Worm (Caenorhabditis elegans) whole organism, L2 larva: ENCODE measurements around the gene srh-288.

Experiments used
- C34F6.9 ChIP-seq: fragments of 150-350 bp; optimal IDR thresholded peaks from 2 replicates; lab custom pipeline; 2014; ENCODE audit warnings: missing biosample characterization, missing genetic modification characterization
- F13H6.1 ChIP-seq: sonication (generic microtip); optimal IDR thresholded peaks from 2 replicates; lab custom pipeline; 2016; ENCODE audit warnings: missing genetic modification characterization, missing compliant biosample characterization
- R02D3.7 ChIP-seq: fragments of 150-350 bp; optimal IDR thresholded peaks from 2 replicates; lab custom pipeline; 2014; ENCODE audit warnings: missing biosample characterization, missing genetic modification characterization
- Y55F3AM.14 ChIP-seq: fragments of 200-800 bp; sonication (Bioruptor generic); optimal IDR thresholded peaks from 2 replicates; lab custom pipeline; 2018; ENCODE audit warnings: mild to moderate bottlenecking, missing genetic modification characterization, missing compliant biosample characterization
- ZK546.5 ChIP-seq: sonication (generic microtip); optimal IDR thresholded peaks from 2 replicates; lab custom pipeline; 2017; ENCODE audit warnings: missing biosample characterization, missing genetic modification characterization
- aly-2 ChIP-seq: fragments of 150-350 bp; optimal IDR thresholded peaks from 2 replicates; lab custom pipeline; 2014; ENCODE audit warnings: missing biosample characterization, missing genetic modification characterization
- ama-1 ChIP-seq: fragments of 150-350 bp; optimal IDR thresholded peaks from 2 replicates; lab custom pipeline; 2018; ENCODE audit warnings: inconsistent platforms
- blmp-1 ChIP-seq: sonication (generic microtip); optimal IDR thresholded peaks from 2 replicates; lab custom pipeline; 2017; ENCODE audit warnings: missing genetic modification characterization, mild to moderate bottlenecking, missing compliant biosample characterization, antibody characterized with exemption, moderate library complexity; ENCODE audit not compliant: insufficient read depth
- ceh-16 ChIP-seq: fragments of 150-350 bp; optimal IDR thresholded peaks from 2 replicates; lab custom pipeline; 2014; ENCODE audit warnings: missing biosample characterization, missing genetic modification characterization
- ceh-82 ChIP-seq: fragments of 150-350 bp; optimal IDR thresholded peaks from 2 replicates; lab custom pipeline; 2014; ENCODE audit warnings: missing biosample characterization, missing genetic modification characterization
- crh-2 ChIP-seq: sonication (generic microtip); optimal IDR thresholded peaks from 2 replicates; lab custom pipeline; 2017; ENCODE audit warnings: missing biosample characterization, missing genetic modification characterization
- elt-1 ChIP-seq: fragments of 150-350 bp; optimal IDR thresholded peaks from 2 replicates; lab custom pipeline; 2014; ENCODE audit warnings: missing biosample characterization, missing genetic modification characterization
- elt-3 ChIP-seq: sonication (generic microtip); optimal IDR thresholded peaks from 2 replicates; lab custom pipeline; 2017; ENCODE audit warnings: missing biosample characterization, missing genetic modification characterization
- fos-1 ChIP-seq: fragments of 150-350 bp; optimal IDR thresholded peaks from 2 replicates; lab custom pipeline; 2014; ENCODE audit warnings: missing biosample characterization, missing genetic modification characterization
- lin-11 ChIP-seq: fragments of 150-350 bp; sonication (generic microtip); optimal IDR thresholded peaks from 2 replicates; lab custom pipeline; 2014; ENCODE audit warnings: missing biosample characterization, missing genetic modification characterization, inconsistent platforms, mixed read lengths
- lin-39 ChIP-seq: fragments of 150-350 bp; optimal IDR thresholded peaks from 2 replicates; lab custom pipeline; 2014; ENCODE audit warnings: missing biosample characterization, missing genetic modification reagents, missing genetic modification characterization
- mab-5 ChIP-seq: fragments of 150-350 bp; optimal IDR thresholded peaks from 2 replicates; lab custom pipeline; 2014; ENCODE audit warnings: missing biosample characterization, missing genetic modification characterization
- mbf-1 ChIP-seq: sonication (generic microtip); optimal IDR thresholded peaks from 2 replicates; lab custom pipeline; 2017; ENCODE audit warnings: missing biosample characterization, missing genetic modification characterization
- mdl-1 ChIP-seq, 2 experiments: fragments of 150-350 bp in 1 of 2; sonication (generic microtip) in 1 of 2; optimal IDR thresholded peaks; 2 replicates each; lab custom pipeline; 2017; ENCODE audit warnings: missing biosample characterization in 2 of 2, missing genetic modification characterization in 2 of 2
- nhr-10 ChIP-seq: sonication (generic microtip); optimal IDR thresholded peaks from 2 replicates; lab custom pipeline; 2017; ENCODE audit warnings: missing biosample characterization, missing genetic modification characterization
- nhr-12 ChIP-seq: fragments of 150-350 bp; optimal IDR thresholded peaks from 2 replicates; lab custom pipeline; 2014; ENCODE audit warnings: missing biosample characterization, missing genetic modification characterization
- nhr-129 ChIP-seq: fragments of 150-350 bp; optimal IDR thresholded peaks from 2 replicates; lab custom pipeline; 2014; ENCODE audit warnings: missing biosample characterization, missing genetic modification characterization
- nhr-21 ChIP-seq: fragments of 150-350 bp; optimal IDR thresholded peaks from 2 replicates; lab custom pipeline; 2014; ENCODE audit warnings: missing biosample characterization, missing genetic modification characterization
- nhr-237 ChIP-seq: fragments of 150-350 bp; optimal IDR thresholded peaks from 2 replicates; lab custom pipeline; 2014; ENCODE audit warnings: missing biosample characterization, missing genetic modification characterization
- sem-4 ChIP-seq: fragments of 150-350 bp; optimal IDR thresholded peaks from 2 replicates; lab custom pipeline; 2014; ENCODE audit warnings: missing biosample characterization, missing genetic modification reagents, missing genetic modification characterization
- skn-1 ChIP-seq: sonication (generic microtip); optimal IDR thresholded peaks from 2 replicates; lab custom pipeline; 2017; ENCODE audit warnings: missing biosample characterization, missing genetic modification characterization
- sma-3 ChIP-seq: sonication (generic microtip); optimal IDR thresholded peaks from 2 replicates; lab custom pipeline; 2016; ENCODE audit warnings: missing genetic modification reagents, missing genetic modification characterization, missing compliant biosample characterization
- sma-9 ChIP-seq, 2 experiments: fragments of 150-350 bp in 1 of 2; sonication (generic microtip) in 1 of 2; optimal IDR thresholded peaks; 2 replicates each; lab custom pipeline; 2014 to 2016; ENCODE audit warnings: missing genetic modification characterization in 2 of 2, mild to moderate bottlenecking in 1 of 2, missing biosample characterization in 1 of 2, missing compliant biosample characterization in 1 of 2, missing genetic modification reagents in 1 of 2, moderate library complexity in 1 of 2
- unc-39 ChIP-seq: fragments of 150-350 bp; optimal IDR thresholded peaks from 2 replicates; lab custom pipeline; 2014; ENCODE audit warnings: missing biosample characterization, missing genetic modification characterization
- unc-62 ChIP-seq: fragments of 150-350 bp; optimal IDR thresholded peaks from 2 replicates; lab custom pipeline; 2014; ENCODE audit warnings: missing biosample characterization, missing genetic modification reagents, missing genetic modification characterization
- zag-1 ChIP-seq: fragments of 150-350 bp; optimal IDR thresholded peaks from 2 replicates; lab custom pipeline; 2014; ENCODE audit warnings: missing biosample characterization, missing genetic modification characterization
- ztf-1 ChIP-seq: fragments of 200-800 bp; sonication (Bioruptor generic); conservative IDR thresholded peaks from 2 replicates; pipeline ENCODE4 v1.3.6; 2022; ENCODE audit warnings: missing genetic modification characterization, missing compliant biosample characterization
- ztf-11 ChIP-seq: sonication (generic microtip); optimal IDR thresholded peaks from 2 replicates; lab custom pipeline; 2017; ENCODE audit warnings: missing biosample characterization, missing genetic modification characterization
- ztf-4 ChIP-seq: fragments of 150-350 bp; optimal IDR thresholded peaks from 2 replicates; lab custom pipeline; 2014; ENCODE audit warnings: missing biosample characterization, missing genetic modification characterization

The srh-288 gene

ce11 chrV:17824610-17825009 is 29.1 kb upstream of the srh-288 start, which contains the start of gene srh-301:
srh-301 (plus strand) TSS chrV:17824910.
- no peak for TF ChIP-seq fos-1
- no peak for TF ChIP-seq mbf-1 (tag; lab: Kevin White, UChicago)
- TF ChIP-seq mdl-1 (tag; optimal IDR thresholded peaks at IDR 0.05; lab: Kevin White, UChicago): no peak
- TF ChIP-seq nhr-237: no peak

- TF ChIP-seq skn-1 (tag; lab: Kevin White, UChicago) (no peak), ztf-11 (no peak), unc-39 (tag; lab: Kevin White, UChicago) (no peak), lin-39 (tag; lab: Kevin White, UChicago) (no peak), mbf-1 (tag; lab: Kevin White, UChicago) (no peak), sem-4 (tag; lab: Kevin White, UChicago) (no peak), blmp-1 (tag; lab: Kevin White, UChicago) (no peak), F13H6.1 (no peak), ZK546.5 (tag; lab: Kevin White, UChicago) (no peak), mdl-1 (tag; optimal IDR thresholded peaks at IDR 0.05; lab: Kevin White, UChicago) (no peak), lin-11 (tag; lab: Kevin White, UChicago) (no peak), nhr-10 (no peak), ceh-82 (tag; lab: Kevin White, UChicago) (no peak), ztf-1 (GFP tag; lab: Robert Waterston, UW) (no peak), R02D3.7 (no peak), C34F6.9 (tag; lab: Kevin White, UChicago) (no peak)
- TF ChIP-seq, all 48 proteins: peak for 0
These were observed 26.2 kb upstream of the srh-288 start, which contains the start of gene srh-300 for ce11 chrV:17821805-17822204. srh-300 (plus strand) TSS chrV:17822105.

DNA sequence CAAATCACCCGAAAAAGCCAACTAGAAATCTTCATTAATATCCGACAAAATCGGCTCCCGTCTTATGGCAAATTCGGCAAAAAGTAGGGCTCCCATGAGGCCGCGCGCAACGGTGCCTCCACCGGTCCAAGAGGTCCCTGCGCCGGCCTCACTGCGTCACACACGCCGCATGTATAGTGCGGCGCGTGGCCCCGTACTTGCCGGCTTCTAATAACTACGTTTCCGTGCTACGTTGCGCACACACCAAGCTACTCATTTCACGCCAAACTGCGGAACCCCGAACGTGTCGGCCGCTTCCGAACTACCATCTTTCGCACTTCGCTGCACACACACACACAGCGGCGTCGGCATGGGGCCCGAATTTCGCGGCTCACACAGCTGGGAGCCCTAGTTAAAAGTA is 24.1 kb upstream of the srh-288 start:
- TF ChIP-seq Y55F3AM.14 (GFP tag; lab: Kevin White, UChicago): no peak
- no peak for TF ChIP-seq aly-2 (tag; lab: Kevin White, UChicago)
- TF ChIP-seq R02D3.7: no peak
- TF ChIP-seq zag-1 (tag; lab: Kevin White, UChicago): no peak
- no peak for TF ChIP-seq unc-62
- TF ChIP-seq nhr-21: no peak
- TF ChIP-seq ztf-11: no peak
- no peak for TF ChIP-seq ztf-4 (tag; lab: Kevin White, UChicago)
- TF ChIP-seq ama-1 (lab: Kevin White, UChicago): no peak
- TF ChIP-seq elt-3 (tag; lab: Kevin White, UChicago): no peak
- no peak for TF ChIP-seq sma-9 (GFP tag; optimal IDR thresholded peaks at IDR 0.05; lab: Kevin White, UChicago)
- no peak for TF ChIP-seq sma-9 (tag; optimal IDR thresholded peaks at IDR 0.05; lab: Kevin White, UChicago)
- TF ChIP-seq crh-2 (tag; lab: Kevin White, UChicago): no peak
- no peak for TF ChIP-seq nhr-10
- TF ChIP-seq skn-1 (tag; lab: Kevin White, UChicago): no peak
- no peak for TF ChIP-seq nhr-12
- no peak for TF ChIP-seq nhr-129 (tag; lab: Kevin White, UChicago)
- TF ChIP-seq blmp-1 (tag; lab: Kevin White, UChicago): no peak
- no peak for TF ChIP-seq F13H6.1
- TF ChIP-seq elt-1 (tag; lab: Kevin White, UChicago): no peak

- TF ChIP-seq mdl-1 (tag; optimal IDR thresholded peaks at IDR 0.05; lab: Kevin White, UChicago): no peak
- no peak for TF ChIP-seq nhr-129 (tag; lab: Kevin White, UChicago)
- no peak for TF ChIP-seq unc-39 (tag; lab: Kevin White, UChicago)
- no peak for TF ChIP-seq crh-2 (tag; lab: Kevin White, UChicago)
- no peak for TF ChIP-seq unc-62
These were observed 23.0 kb upstream of the srh-288 start, which contains the start of gene srh-298 for ce11 chrV:17818567-17818966. srh-298 (plus strand) TSS chrV:17818867.

DNA sequence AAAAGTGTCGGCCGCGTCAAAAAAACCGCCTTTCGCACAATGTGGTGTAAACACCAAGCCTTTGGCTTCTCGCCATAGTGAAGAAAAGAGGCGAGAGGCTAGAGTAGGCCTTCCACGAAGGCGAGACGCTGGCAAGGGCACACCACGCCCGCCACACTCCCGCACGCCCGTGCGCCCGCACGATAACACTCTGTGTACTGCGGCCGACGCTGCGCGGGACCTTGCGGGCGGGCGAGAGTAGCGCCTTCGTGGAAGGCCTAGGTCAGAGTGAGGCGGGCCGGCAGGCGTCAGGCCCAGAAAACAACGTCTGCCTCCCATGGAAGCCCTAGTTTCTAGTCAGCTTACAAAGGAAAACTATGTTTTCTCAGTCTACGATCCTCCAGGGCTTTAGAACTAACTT is 16.6 kb upstream of the srh-288 start:
- no peak for TF ChIP-seq R02D3.7
- no peak for TF ChIP-seq ceh-16
- no peak for TF ChIP-seq ceh-82 (tag; lab: Kevin White, UChicago)
- no peak for TF ChIP-seq sma-3 (GFP tag; lab: Kevin White, UChicago)
- TF ChIP-seq unc-62: no peak
- no peak for TF ChIP-seq sma-9 (GFP tag; optimal IDR thresholded peaks at IDR 0.05; lab: Kevin White, UChicago)
- TF ChIP-seq sma-9 (tag; optimal IDR thresholded peaks at IDR 0.05; lab: Kevin White, UChicago): no peak
- TF ChIP-seq mab-5 (tag; lab: Kevin White, UChicago): no peak
- TF ChIP-seq mbf-1 (tag; lab: Kevin White, UChicago): no peak
- TF ChIP-seq nhr-237: no peak
- TF ChIP-seq, all 48 proteins: peak for 0
